Fruit fly (Drosophila melanogaster) ovary, adult (tissue): ENCODE measurements around the gene CG5445.
A peak's percentile ranks its signal among the peaks of the same experiment; 100 is the strongest.

Source experiments
- CG17801 ChIP-seq: fragments of 200-800 bp; optimal IDR thresholded peaks from 2 replicates; lab custom pipeline; 2019; ENCODE audit warnings: missing biosample characterization, mild to moderate bottlenecking, missing genetic modification characterization, moderate library complexity; ENCODE audit not compliant: partially characterized antibody

The CG5445 gene

dm6 chrX:17282196-17282595 lies at the start of gene CG5445:
TSS of gene CG5445 (plus strand) at chrX:17282496.
- TF ChIP-seq CG17801 (GFP tag; lab: Kevin White, UChicago) = no peak

- TF ChIP-seq CG17801 (GFP tag; lab: Kevin White, UChicago) = no peak
These were observed 49.7 kb upstream of the CG5445 start, which contains the start of gene f for dm6 chrX:17232642-17233041. TSS of gene f (plus strand) at chrX:17232942.

dm6 chrX:17236468-17236867 lies 45.8 kb upstream of the CG5445 start:
- TF ChIP-seq CG17801 (GFP tag; lab: Kevin White, UChicago) = no peak

- TF ChIP-seq CG17801 (GFP tag; lab: Kevin White, UChicago) = no peak
These were observed 44.9 kb upstream of the CG5445 start for dm6 chrX:17237421-17237820.

dm6 chrX:17244854-17245253 lies 37.4 kb upstream of the CG5445 start, which contains the start of gene CG8915:
TSS of gene CG8915 (minus strand) at chrX:17245001.
- peak; percentile 38 for TF ChIP-seq CG17801 (GFP tag; lab: Kevin White, UChicago)

dm6 chrX:17246916-17247315 lies 35.4 kb upstream of the CG5445 start, which contains the start of gene CG42854:
TSS of gene CG42854 (minus strand) at chrX:17247016.
- no peak for TF ChIP-seq CG17801 (GFP tag; lab: Kevin White, UChicago)

dm6 chrX:17249326-17249725 lies 33.0 kb upstream of the CG5445 start, which contains the start of gene CG8675:
TSS of gene CG8675 (minus strand) at chrX:17249502.
- peak; percentile 16 for TF ChIP-seq CG17801 (GFP tag; lab: Kevin White, UChicago)

dm6 chrX:17254094-17254493 lies 28.2 kb upstream of the CG5445 start:
- no peak for TF ChIP-seq CG17801 (GFP tag; lab: Kevin White, UChicago)

- no peak for TF ChIP-seq CG17801 (GFP tag; lab: Kevin White, UChicago)
These were observed 26.6 kb upstream of the CG5445 start for dm6 chrX:17255677-17256076.

dm6 chrX:17262049-17262448 lies 20.2 kb upstream of the CG5445 start:
- no peak for TF ChIP-seq CG17801 (GFP tag; lab: Kevin White, UChicago)

dm6 chrX:17265402-17266028 lies 16.8 kb upstream of the CG5445 start:
- TF ChIP-seq CG17801 (GFP tag; lab: Kevin White, UChicago) = no peak

dm6 chrX:17274798-17275197 lies 7.5 kb upstream of the CG5445 start:
- no peak for TF ChIP-seq CG17801 (GFP tag; lab: Kevin White, UChicago)

- no peak for TF ChIP-seq CG17801 (GFP tag; lab: Kevin White, UChicago)
These were observed 330 bp downstream of the CG5445 start, which contains the start of gene CG8664 for dm6 chrX:17282626-17283025. TSS of gene CG8664 (minus strand) at chrX:17282726.

- no peak for TF ChIP-seq CG17801 (GFP tag; lab: Kevin White, UChicago)
These were observed 2.1 kb downstream of the CG5445 start, which contains the start of gene CG8661 for dm6 chrX:17284400-17284799. TSS of gene CG8661 (minus strand) at chrX:17284500.

- no peak for TF ChIP-seq CG17801 (GFP tag; lab: Kevin White, UChicago)
These were observed 2.8 kb downstream of the CG5445 start for dm6 chrX:17285069-17285468.

dm6 chrX:17289225-17289624 lies 6.9 kb downstream of the CG5445 start:
- no peak for TF ChIP-seq CG17801 (GFP tag; lab: Kevin White, UChicago)
